Worm (Caenorhabditis elegans) whole organism, L4/young adult: ENCODE data around the gene fbxb-14.

Experiments used
- W03F9.2 ChIP-seq: fragments of 150-350 bp; optimal IDR thresholded peaks from 2 replicates; lab custom pipeline; 2014; ENCODE audit warnings: missing biosample characterization, missing genetic modification characterization
- dao-5 ChIP-seq: sonication (generic microtip); optimal IDR thresholded peaks from 2 replicates; lab custom pipeline; 2016; ENCODE audit warnings: missing genotype, missing genetic modification characterization, moderate library complexity, missing compliant biosample characterization
- him-1 ChIP-seq: sonication (generic microtip); optimal IDR thresholded peaks from 2 replicates; lab custom pipeline; 2016; ENCODE audit warnings: missing genotype, missing genetic modification reagents, missing genetic modification characterization, missing compliant biosample characterization

DNA sequence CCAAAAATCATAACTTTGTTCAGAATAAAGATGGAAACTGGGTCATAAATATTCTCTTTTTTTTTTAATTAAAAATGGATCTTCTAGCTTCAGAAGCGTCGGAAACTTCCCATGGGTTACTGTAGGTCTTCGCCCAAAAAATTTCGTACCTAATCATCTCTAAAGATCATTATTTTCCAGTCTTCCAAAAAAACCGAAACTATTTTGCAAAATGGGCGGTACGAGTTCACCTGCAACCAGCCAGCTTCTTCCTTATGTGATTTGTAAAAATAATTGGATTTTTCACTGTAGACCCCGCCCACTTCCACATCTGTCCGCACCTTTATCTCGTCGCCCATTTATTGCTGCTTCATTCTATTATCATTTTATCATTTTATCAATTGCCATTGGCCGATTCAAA lies 36.1 kb downstream of the fbxb-14 start, which contains the start of gene mlt-10:
- TF ChIP-seq him-1 (tag; lab: Kevin White, UChicago) (no peak), W03F9.2 (tag; lab: Kevin White, UChicago) (no peak), dao-5 (tag; lab: Kevin White, UChicago) (no peak)
